Worm (Caenorhabditis elegans) whole organism, L2 larva: ENCODE data around the gene K02D10.1.
A peak's percentile ranks its signal among the peaks of the same experiment; 100 is the strongest.

ENCODE experiments used
- C34F6.9 ChIP-seq: fragments of 150-350 bp; optimal IDR thresholded peaks from 2 replicates; lab custom pipeline; 2014; ENCODE audit warnings: missing biosample characterization, missing genetic modification characterization
- F13H6.1 ChIP-seq: sonication (generic microtip); optimal IDR thresholded peaks from 2 replicates; lab custom pipeline; 2016; ENCODE audit warnings: missing genetic modification characterization, missing compliant biosample characterization
- Y55F3AM.14 ChIP-seq: fragments of 200-800 bp; sonication (Bioruptor generic); optimal IDR thresholded peaks from 2 replicates; lab custom pipeline; 2018; ENCODE audit warnings: mild to moderate bottlenecking, missing genetic modification characterization, missing compliant biosample characterization
- ZK546.5 ChIP-seq: sonication (generic microtip); optimal IDR thresholded peaks from 2 replicates; lab custom pipeline; 2017; ENCODE audit warnings: missing biosample characterization, missing genetic modification characterization
- alr-1 ChIP-seq: fragments of 150-350 bp; optimal IDR thresholded peaks from 2 replicates; lab custom pipeline; 2014; ENCODE audit warnings: missing biosample characterization, missing genetic modification characterization
- aly-2 ChIP-seq: fragments of 150-350 bp; optimal IDR thresholded peaks from 2 replicates; lab custom pipeline; 2014; ENCODE audit warnings: missing biosample characterization, missing genetic modification characterization
- ama-1 ChIP-seq: fragments of 150-350 bp; optimal IDR thresholded peaks from 2 replicates; lab custom pipeline; 2018; ENCODE audit warnings: inconsistent platforms
- blmp-1 ChIP-seq: sonication (generic microtip); optimal IDR thresholded peaks from 2 replicates; lab custom pipeline; 2017; ENCODE audit warnings: missing genetic modification characterization, mild to moderate bottlenecking, missing compliant biosample characterization, antibody characterized with exemption, moderate library complexity; ENCODE audit not compliant: insufficient read depth
- ceh-16 ChIP-seq: fragments of 150-350 bp; optimal IDR thresholded peaks from 2 replicates; lab custom pipeline; 2014; ENCODE audit warnings: missing biosample characterization, missing genetic modification characterization
- crh-2 ChIP-seq: sonication (generic microtip); optimal IDR thresholded peaks from 2 replicates; lab custom pipeline; 2017; ENCODE audit warnings: missing biosample characterization, missing genetic modification characterization
- egl-27 ChIP-seq: sonication (generic microtip); optimal IDR thresholded peaks from 3 replicates; lab custom pipeline; 2017; ENCODE audit warnings: missing biosample characterization, missing genetic modification reagents, missing genetic modification characterization
- elt-3 ChIP-seq: sonication (generic microtip); optimal IDR thresholded peaks from 2 replicates; lab custom pipeline; 2017; ENCODE audit warnings: missing biosample characterization, missing genetic modification characterization
- fos-1 ChIP-seq: fragments of 150-350 bp; optimal IDR thresholded peaks from 2 replicates; lab custom pipeline; 2014; ENCODE audit warnings: missing biosample characterization, missing genetic modification characterization
- gmeb-1 ChIP-seq: fragments of 150-350 bp; optimal IDR thresholded peaks from 2 replicates; lab custom pipeline; 2014; ENCODE audit warnings: missing biosample characterization, missing genetic modification characterization
- lin-11 ChIP-seq: fragments of 150-350 bp; sonication (generic microtip); optimal IDR thresholded peaks from 2 replicates; lab custom pipeline; 2014; ENCODE audit warnings: missing biosample characterization, missing genetic modification characterization, inconsistent platforms, mixed read lengths
- lin-13 ChIP-seq: fragments of 150-350 bp; optimal IDR thresholded peaks from 2 replicates; lab custom pipeline; 2014; ENCODE audit warnings: missing biosample characterization, missing genetic modification reagents, missing genetic modification characterization
- lin-39 ChIP-seq: fragments of 150-350 bp; optimal IDR thresholded peaks from 2 replicates; lab custom pipeline; 2014; ENCODE audit warnings: missing biosample characterization, missing genetic modification reagents, missing genetic modification characterization
- lsy-2 ChIP-seq, 2 experiments: fragments of 150-350 bp in 1 of 2; sonication (generic microtip) in 1 of 2; optimal IDR thresholded peaks; 2 replicates each; lab custom pipeline; 2014 to 2017; ENCODE audit warnings: missing biosample characterization in 2 of 2, missing genetic modification characterization in 2 of 2
- mab-5 ChIP-seq: fragments of 150-350 bp; optimal IDR thresholded peaks from 2 replicates; lab custom pipeline; 2014; ENCODE audit warnings: missing biosample characterization, missing genetic modification characterization
- mbf-1 ChIP-seq: sonication (generic microtip); optimal IDR thresholded peaks from 2 replicates; lab custom pipeline; 2017; ENCODE audit warnings: missing biosample characterization, missing genetic modification characterization
- mdl-1 ChIP-seq, 2 experiments: fragments of 150-350 bp in 1 of 2; sonication (generic microtip) in 1 of 2; optimal IDR thresholded peaks; 2 replicates each; lab custom pipeline; 2017; ENCODE audit warnings: missing biosample characterization in 2 of 2, missing genetic modification characterization in 2 of 2
- nhr-10 ChIP-seq: sonication (generic microtip); optimal IDR thresholded peaks from 2 replicates; lab custom pipeline; 2017; ENCODE audit warnings: missing biosample characterization, missing genetic modification characterization
- nhr-11 ChIP-seq: fragments of 150-350 bp; optimal IDR thresholded peaks from 2 replicates; lab custom pipeline; 2014; ENCODE audit warnings: missing biosample characterization, missing genetic modification characterization
- nhr-12 ChIP-seq: fragments of 150-350 bp; optimal IDR thresholded peaks from 2 replicates; lab custom pipeline; 2014; ENCODE audit warnings: missing biosample characterization, missing genetic modification characterization
- nhr-129 ChIP-seq: fragments of 150-350 bp; optimal IDR thresholded peaks from 2 replicates; lab custom pipeline; 2014; ENCODE audit warnings: missing biosample characterization, missing genetic modification characterization
- nhr-21 ChIP-seq: fragments of 150-350 bp; optimal IDR thresholded peaks from 2 replicates; lab custom pipeline; 2014; ENCODE audit warnings: missing biosample characterization, missing genetic modification characterization
- nhr-23 ChIP-seq: fragments of 150-350 bp; optimal IDR thresholded peaks from 2 replicates; lab custom pipeline; 2014; ENCODE audit warnings: missing biosample characterization, missing genetic modification reagents, missing genetic modification characterization
- nhr-237 ChIP-seq: fragments of 150-350 bp; optimal IDR thresholded peaks from 2 replicates; lab custom pipeline; 2014; ENCODE audit warnings: missing biosample characterization, missing genetic modification characterization
- nhr-25 ChIP-seq: fragments of 150-350 bp; sonication (generic microtip); optimal IDR thresholded peaks from 3 replicates; lab custom pipeline; 2014; ENCODE audit warnings: missing biosample characterization, missing genetic modification characterization
- nhr-6 ChIP-seq: fragments of 150-350 bp; optimal IDR thresholded peaks from 2 replicates; lab custom pipeline; 2014; ENCODE audit warnings: missing biosample characterization, missing genetic modification characterization
- nhr-77 ChIP-seq: fragments of 150-350 bp; optimal IDR thresholded peaks from 2 replicates; lab custom pipeline; 2014; ENCODE audit warnings: missing biosample characterization, missing genetic modification characterization
- sem-4 ChIP-seq: fragments of 150-350 bp; optimal IDR thresholded peaks from 2 replicates; lab custom pipeline; 2014; ENCODE audit warnings: missing biosample characterization, missing genetic modification reagents, missing genetic modification characterization
- skn-1 ChIP-seq: sonication (generic microtip); optimal IDR thresholded peaks from 2 replicates; lab custom pipeline; 2017; ENCODE audit warnings: missing biosample characterization, missing genetic modification characterization
- sma-3 ChIP-seq: sonication (generic microtip); optimal IDR thresholded peaks from 2 replicates; lab custom pipeline; 2016; ENCODE audit warnings: missing genetic modification reagents, missing genetic modification characterization, missing compliant biosample characterization
- sma-9 ChIP-seq, 2 experiments: fragments of 150-350 bp in 1 of 2; sonication (generic microtip) in 1 of 2; optimal IDR thresholded peaks; 2 replicates each; lab custom pipeline; 2014 to 2016; ENCODE audit warnings: missing genetic modification characterization in 2 of 2, mild to moderate bottlenecking in 1 of 2, missing biosample characterization in 1 of 2, missing compliant biosample characterization in 1 of 2, missing genetic modification reagents in 1 of 2, moderate library complexity in 1 of 2
- snpc-4 ChIP-seq: fragments of 150-350 bp; optimal IDR thresholded peaks from 2 replicates; lab custom pipeline; 2014; ENCODE audit warnings: missing biosample characterization, missing genetic modification characterization
- unc-39 ChIP-seq: fragments of 150-350 bp; optimal IDR thresholded peaks from 2 replicates; lab custom pipeline; 2014; ENCODE audit warnings: missing biosample characterization, missing genetic modification characterization
- unc-55 ChIP-seq: fragments of 150-350 bp; sonication (generic microtip); optimal IDR thresholded peaks from 3 replicates; lab custom pipeline; 2014; ENCODE audit warnings: missing biosample characterization, missing genetic modification reagents, missing genetic modification characterization
- unc-62 ChIP-seq: fragments of 150-350 bp; optimal IDR thresholded peaks from 2 replicates; lab custom pipeline; 2014; ENCODE audit warnings: missing biosample characterization, missing genetic modification reagents, missing genetic modification characterization
- zag-1 ChIP-seq: fragments of 150-350 bp; optimal IDR thresholded peaks from 2 replicates; lab custom pipeline; 2014; ENCODE audit warnings: missing biosample characterization, missing genetic modification characterization
- ztf-1 ChIP-seq: fragments of 200-800 bp; sonication (Bioruptor generic); conservative IDR thresholded peaks from 2 replicates; pipeline ENCODE4 v1.3.6; 2022; ENCODE audit warnings: missing genetic modification characterization, missing compliant biosample characterization
- ztf-11 ChIP-seq: sonication (generic microtip); optimal IDR thresholded peaks from 2 replicates; lab custom pipeline; 2017; ENCODE audit warnings: missing biosample characterization, missing genetic modification characterization
- ztf-4 ChIP-seq: fragments of 150-350 bp; optimal IDR thresholded peaks from 2 replicates; lab custom pipeline; 2014; ENCODE audit warnings: missing biosample characterization, missing genetic modification characterization

K02D10.1 gene

DNA sequence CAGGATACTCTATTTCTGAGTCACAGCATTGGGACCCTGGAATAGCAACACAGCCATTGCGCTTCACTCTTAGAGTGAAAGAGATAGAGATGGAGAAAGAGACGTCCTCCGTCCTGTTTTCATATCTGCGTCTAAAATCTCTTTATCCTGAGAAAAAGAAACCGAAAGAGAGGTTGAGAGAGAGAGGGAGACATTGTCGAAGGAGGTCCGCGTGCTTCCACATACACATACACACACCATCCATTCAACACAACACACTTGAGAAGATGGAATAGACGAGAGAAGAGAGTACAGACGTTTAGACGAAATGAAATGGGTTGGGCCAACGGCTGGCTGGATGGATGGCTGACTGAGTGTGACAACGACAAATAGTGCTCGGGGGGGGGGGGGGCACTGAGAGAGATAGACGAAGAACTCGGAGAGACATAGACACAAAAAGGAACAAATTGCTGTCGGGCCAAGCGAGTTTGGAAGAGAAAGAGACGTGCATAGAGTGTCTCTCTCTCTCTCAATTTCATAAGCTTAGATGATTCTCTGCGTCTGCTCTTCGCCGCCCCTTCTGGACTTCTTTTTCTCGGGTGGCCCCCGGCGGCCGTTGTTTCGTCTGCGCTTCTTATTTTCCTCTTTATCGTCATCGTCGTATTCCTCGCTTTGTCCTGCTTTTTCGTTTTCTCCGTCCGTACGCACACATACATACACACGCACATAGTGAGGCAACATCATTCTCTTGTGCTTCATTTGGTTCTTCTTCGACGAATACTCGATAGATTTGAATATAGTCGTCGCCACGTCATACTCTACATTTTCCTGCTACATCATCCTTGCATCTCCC is 30.8 kb downstream of the K02D10.1 start, which contains the start of gene F54F2.6:
Gene F54F2.6 (minus strand): TSS at position 738 of the 832 bp plus-strand sequence.
- TF ChIP-seq ztf-1 (GFP tag; lab: Robert Waterston, UW) (no peak), F13H6.1 (tag; lab: Kevin White, UChicago) (peak; percentile 99), sma-9 (GFP tag; optimal IDR thresholded peaks at IDR 0.05; lab: Kevin White, UChicago) (peak; percentile 96), sma-9 (tag; optimal IDR thresholded peaks at IDR 0.05; lab: Kevin White, UChicago) (no peak), ceh-16 (no peak), ZK546.5 (tag; lab: Kevin White, UChicago) (peak; percentile 1), snpc-4 (peak; percentile 63), nhr-23 (tag; lab: Kevin White, UChicago) (no peak), nhr-11 (tag; lab: Kevin White, UChicago) (no peak), skn-1 (tag; lab: Kevin White, UChicago) (no peak), alr-1 (peak; percentile 90), unc-62 (GFP tag; lab: Kevin White, UChicago) (peak; percentile 85), ztf-11 (peak; percentile 54), Y55F3AM.14 (GFP tag; lab: Kevin White, UChicago) (peak; percentile 95), mdl-1 (tag; optimal IDR thresholded peaks at IDR 0.05; lab: Kevin White, UChicago) (peak; percentile 85 to 98), nhr-12 (tag; lab: Kevin White, UChicago) (no peak), nhr-25 (tag; lab: Kevin White, UChicago) (peak; percentile 81), gmeb-1 (peak; percentile 64), lin-13 (GFP tag; lab: Kevin White, UChicago) (peak; percentile 82), blmp-1 (tag; lab: Kevin White, UChicago) (peak; percentile 83), mbf-1 (no peak), C34F6.9 (tag; lab: Kevin White, UChicago) (peak; percentile 96), egl-27 (tag; lab: Kevin White, UChicago) (peak; percentile 93), fos-1 (tag; lab: Kevin White, UChicago) (peak; percentile 54), crh-2 (tag; lab: Kevin White, UChicago) (peak; percentile 87), lin-11 (tag; lab: Kevin White, UChicago) (peak; percentile 65), lin-39 (tag; lab: Kevin White, UChicago) (peak; percentile 82), nhr-77 (tag; lab: Kevin White, UChicago) (no peak), sma-3 (peak; percentile 31), aly-2 (tag; lab: Kevin White, UChicago) (no peak), mab-5 (peak; percentile 94), nhr-237 (tag; lab: Kevin White, UChicago) (peak; percentile 26), lsy-2 (tag; optimal IDR thresholded peaks at IDR 0.05; lab: Kevin White, UChicago) (peak; percentile 59 to 92), zag-1 (tag; lab: Kevin White, UChicago) (peak; percentile 92), elt-3 (no peak), nhr-6 (tag; lab: Kevin White, UChicago) (peak; percentile 96), ztf-4 (peak; percentile 89), nhr-21 (peak; percentile 90), unc-55 (GFP tag; lab: Kevin White, UChicago) (peak; percentile 85), sem-4 (tag; lab: Kevin White, UChicago) (peak; percentile 95), nhr-129 (peak; percentile 95)
- TF ChIP-seq, all 48 proteins: peak for 30

DNA sequence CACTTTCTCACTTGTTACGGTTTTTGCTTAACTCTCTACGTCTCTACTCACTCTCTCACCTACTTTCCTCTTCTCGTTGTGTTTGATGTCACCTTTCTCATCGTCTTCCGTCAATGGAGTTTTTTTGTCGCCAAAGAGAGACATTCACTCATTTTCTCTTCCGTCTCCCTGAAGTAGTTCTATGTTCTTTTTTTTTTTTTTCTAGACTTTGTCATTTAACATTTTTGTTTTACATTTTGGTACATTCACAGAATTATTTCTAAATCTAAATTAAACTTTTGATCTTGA is 31.4 kb downstream of the K02D10.1 start:
- TF ChIP-seq unc-39 (tag; lab: Kevin White, UChicago) = no peak
- TF ChIP-seq mab-5 = no peak
- TF ChIP-seq crh-2 (tag; lab: Kevin White, UChicago) = no peak
- TF ChIP-seq mdl-1 (tag; optimal IDR thresholded peaks at IDR 0.05; lab: Kevin White, UChicago) = no peak
- no peak for TF ChIP-seq lin-11 (tag; lab: Kevin White, UChicago)
- no peak for TF ChIP-seq lin-39 (tag; lab: Kevin White, UChicago)
- TF ChIP-seq sma-3 = peak; percentile 10
- no peak for TF ChIP-seq sem-4 (tag; lab: Kevin White, UChicago)
- no peak for TF ChIP-seq nhr-10 (tag; lab: Kevin White, UChicago)
- TF ChIP-seq blmp-1 (tag; lab: Kevin White, UChicago) = no peak
- no peak for TF ChIP-seq nhr-12 (tag; lab: Kevin White, UChicago)
- no peak for TF ChIP-seq ztf-1 (GFP tag; lab: Robert Waterston, UW)
- TF ChIP-seq F13H6.1 (tag; lab: Kevin White, UChicago) = no peak
- peak; percentile 29 for TF ChIP-seq nhr-25 (tag; lab: Kevin White, UChicago)
- no peak for TF ChIP-seq skn-1 (tag; lab: Kevin White, UChicago)
- no peak for TF ChIP-seq ama-1 (lab: Kevin White, UChicago)
